Worm (Caenorhabditis elegans): ENCODE measurements around the gene C01G10.15.

Gene C01G10.15

ce11 chrV:15090457-15090856, 3.4 kb upstream of the C01G10.15 start, which contains the start of gene C01G10.17:
TSS of gene C01G10.17 (plus strand) at chrV:15090757.
- TF ChIP-seq unc-62 (GFP tag; optimal IDR thresholded peaks at IDR 0.05): no peak

ce11 chrV:15089438-15089837, 2.3 kb upstream of the C01G10.15 start, which contains the start of the genes C01G10.5 and C01G10.4:
TSS of gene C01G10.5 (minus strand) at chrV:15089538.
TSS of gene C01G10.4 (plus strand) at chrV:15089740.
- TF ChIP-seq unc-62 (GFP tag; optimal IDR thresholded peaks at IDR 0.05): no peak

- no peak for TF ChIP-seq unc-62 (GFP tag; optimal IDR thresholded peaks at IDR 0.05)
Measured at ce11 chrV:15088613-15089012, 1.5 kb upstream of the C01G10.15 start, which contains the start of gene C01G10.18. TSS of gene C01G10.18 (minus strand) at chrV:15088713.

ce11 chrV:15085335-15085800, 1.7 kb downstream of the C01G10.15 start, which contains the start of the genes ahsa-1 and C01G10.7:
TSS of gene ahsa-1 (minus strand) at chrV:15085385.
TSS of gene C01G10.7 (plus strand) at chrV:15085747.
- TF ChIP-seq unc-62 (GFP tag; optimal IDR thresholded peaks at IDR 0.05): no peak

ce11 chrV:15083659-15084058, 3.4 kb downstream of the C01G10.15 start:
- no peak for TF ChIP-seq unc-62 (GFP tag; optimal IDR thresholded peaks at IDR 0.05)

- no peak for TF ChIP-seq unc-62 (GFP tag; optimal IDR thresholded peaks at IDR 0.05)
Measured at ce11 chrV:15082291-15082690, 4.8 kb downstream of the C01G10.15 start, which contains the start of the genes C01G10.10 and C01G10.9. TSS of gene C01G10.10 (minus strand) at chrV:15082441. TSS of gene C01G10.9 (plus strand) at chrV:15082530.

ce11 chrV:15078560-15078959, 8.5 kb downstream of the C01G10.15 start:
- no peak for TF ChIP-seq unc-62 (GFP tag; optimal IDR thresholded peaks at IDR 0.05)

- no peak for TF ChIP-seq unc-62 (GFP tag; optimal IDR thresholded peaks at IDR 0.05)
Measured at ce11 chrV:15074907-15075306, 12.2 kb downstream of the C01G10.15 start.

ce11 chrV:15072738-15073137, 14.4 kb downstream of the C01G10.15 start:
- TF ChIP-seq unc-62 (GFP tag; optimal IDR thresholded peaks at IDR 0.05): no peak

ce11 chrV:15071015-15071810, 15.9 kb downstream of the C01G10.15 start, which contains the start of gene unc-76:
TSS of gene unc-76 (plus strand) at chrV:15071760.
- no peak for TF ChIP-seq unc-62 (GFP tag; optimal IDR thresholded peaks at IDR 0.05)

ce11 chrV:15069435-15069985, 17.6 kb downstream of the C01G10.15 start:
- TF ChIP-seq unc-62 (GFP tag; optimal IDR thresholded peaks at IDR 0.05): no peak

ce11 chrV:15068378-15068777, 18.7 kb downstream of the C01G10.15 start, which contains the start of gene dnj-3:
TSS of gene dnj-3 (plus strand) at chrV:15068678.
- TF ChIP-seq unc-62 (GFP tag; optimal IDR thresholded peaks at IDR 0.05): no peak

- no peak for TF ChIP-seq unc-62 (GFP tag; optimal IDR thresholded peaks at IDR 0.05)
Measured at ce11 chrV:15067165-15067564, 19.9 kb downstream of the C01G10.15 start, which contains the start of gene C25D7.10. TSS of gene C25D7.10 (plus strand) at chrV:15067465.

- TF ChIP-seq unc-62 (GFP tag; optimal IDR thresholded peaks at IDR 0.05): no peak
Measured at ce11 chrV:15065837-15066348, 21.2 kb downstream of the C01G10.15 start, which contains the start of gene otub-1. TSS of gene otub-1 (plus strand) at chrV:15066298.

ce11 chrV:15065068-15065744, 21.9 kb downstream of the C01G10.15 start, which contains the start of gene C25D7.9:
TSS of gene C25D7.9 (plus strand) at chrV:15065135.
- no peak for TF ChIP-seq unc-62 (GFP tag; optimal IDR thresholded peaks at IDR 0.05)
